Fruit fly (Drosophila melanogaster): ENCODE results near the gene CG8419.

dm6 chr2L:8257401-8258266, 51.7 kb downstream of the CG8419 start, which contains the start of gene CG8086:
- TF ChIP-seq EcR (GFP tag; optimal IDR thresholded peaks at IDR 0.05), result no peak
- no peak for TF ChIP-seq psq (optimal IDR thresholded peaks at IDR 0.05)
- TF ChIP-seq CG8478 (optimal IDR thresholded peaks at IDR 0.05), result no peak
- TF ChIP-seq usp (GFP tag; optimal IDR thresholded peaks at IDR 0.05), result no peak

Measured in whole organism.